Fruit fly (Drosophila melanogaster) S2 (cell line): ENCODE results near the gene GIIIspla2.

Source experiments
- CG8478 ChIP-seq: fragments of >200 bp; optimal IDR thresholded peaks from 2 replicates; lab custom pipeline; 2018
- CTCF ChIP-seq, 2 experiments: fragments of >200 bp; optimal IDR thresholded peaks; 2 replicates each; lab custom pipeline; 2018

DNA sequence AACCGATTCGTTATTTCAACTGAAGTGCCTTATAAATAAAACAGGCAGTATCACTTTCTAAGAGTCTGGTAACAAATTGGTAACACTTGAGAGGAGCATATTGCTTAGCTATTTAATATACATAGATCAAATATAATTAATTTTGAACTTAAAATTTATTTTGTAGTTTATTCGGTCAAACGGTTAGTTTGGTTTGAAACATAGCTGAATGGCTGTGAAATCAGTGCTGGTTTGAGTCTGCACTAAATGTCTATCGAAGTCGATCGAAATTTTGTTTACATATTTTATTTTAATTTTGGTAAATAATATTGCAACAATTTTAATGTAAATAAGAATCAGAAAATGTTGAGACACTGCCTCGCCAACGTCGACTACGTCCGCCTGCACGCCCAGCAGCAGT is 8.9 kb upstream of the GIIIspla2 start, which contains the start of gene CG10959:
- no peak for TF ChIP-seq CG8478 (lab: Kevin White, UChicago)
- no peak for TF ChIP-seq CTCF (optimal IDR thresholded peaks at IDR 0.05; lab: Kevin White, UChicago)
